Fruit fly (Drosophila melanogaster) whole organism, embryonic: ENCODE measurements around the gene CG42534.

ENCODE experiments used
- BtbVII ChIP-seq: fragments of 200-800 bp; sonication (Bioruptor generic); optimal IDR thresholded peaks from 3 replicates; lab custom pipeline; 2017; ENCODE audit warnings: missing biosample characterization, mild to moderate bottlenecking, missing genetic modification characterization
- CG10147 ChIP-seq: fragments of 200-800 bp; sonication (Bioruptor generic); optimal IDR thresholded peaks from 2 replicates; lab custom pipeline; 2019; ENCODE audit warnings: missing biosample characterization, mild to moderate bottlenecking, missing genetic modification characterization, moderate library complexity
- CG12236 ChIP-seq: fragments of 200-800 bp; sonication (Bioruptor generic); optimal IDR thresholded peaks from 2 replicates; lab custom pipeline; 2016; ENCODE audit warnings: missing biosample characterization, missing genetic modification characterization
- CG12391 ChIP-seq: fragments of 200-800 bp; sonication (Bioruptor generic); optimal IDR thresholded peaks from 3 replicates; lab custom pipeline; 2018; ENCODE audit warnings: missing biosample characterization, mild to moderate bottlenecking, missing genetic modification characterization, moderate library complexity
- CG12744 ChIP-seq: fragments of 200-800 bp; sonication (Bioruptor generic); optimal IDR thresholded peaks from 2 replicates; lab custom pipeline; 2016; ENCODE audit warnings: missing biosample characterization, missing genetic modification characterization
- CG12769 ChIP-seq: fragments of 200-800 bp; sonication (Bioruptor generic); optimal IDR thresholded peaks from 2 replicates; lab custom pipeline; 2019; ENCODE audit warnings: missing biosample characterization, mild to moderate bottlenecking, missing genetic modification characterization, moderate library complexity
- CG13123 ChIP-seq: fragments of 200-800 bp; sonication (Bioruptor generic); optimal IDR thresholded peaks from 2 replicates; lab custom pipeline; 2016; ENCODE audit warnings: missing biosample characterization, missing genetic modification characterization
- CG13287 ChIP-seq: fragments of 200-800 bp; sonication (Bioruptor generic); IDR thresholded peaks from 2 replicates; pipeline ENCODE4 v1.3.6; 2022; ENCODE audit warnings: missing biosample characterization, missing genetic modification characterization; ENCODE audit not compliant: partially characterized antibody
- CG13624 ChIP-seq: fragments of 200-800 bp; sonication (Bioruptor generic); optimal IDR thresholded peaks from 2 replicates; lab custom pipeline; 2016; ENCODE audit warnings: missing biosample characterization, missing genetic modification characterization
- CG13775 ChIP-seq: fragments of 200-800 bp; sonication (Bioruptor generic); optimal IDR thresholded peaks from 3 replicates; lab custom pipeline; 2017; ENCODE audit warnings: missing biosample characterization, mild to moderate bottlenecking, missing genetic modification characterization
- CG14014 ChIP-seq: fragments of 200-800 bp; sonication (Bioruptor generic); IDR thresholded peaks from 2 replicates; pipeline ENCODE4 v1.3.6; 2022; ENCODE audit warnings: missing biosample characterization, missing genetic modification characterization
- CG14441 ChIP-seq: fragments of 200-800 bp; sonication (Bioruptor generic); IDR thresholded peaks from 2 replicates; pipeline ENCODE4 v1.3.6; 2022; ENCODE audit warnings: missing biosample characterization, missing genetic modification characterization
- CG17829 ChIP-seq: fragments of 200-800 bp; optimal IDR thresholded peaks from 2 replicates; lab custom pipeline; 2019; ENCODE audit warnings: missing biosample characterization, mild to moderate bottlenecking, missing genetic modification characterization, moderate library complexity
- CG17912 ChIP-seq: fragments of 200-800 bp; sonication (Bioruptor generic); optimal IDR thresholded peaks from 2 replicates; lab custom pipeline; 2018; ENCODE audit warnings: missing biosample characterization, mild to moderate bottlenecking, missing genetic modification characterization
- CG3065 ChIP-seq: fragments of 200-800 bp; sonication (Bioruptor generic); optimal IDR thresholded peaks from 2 replicates; lab custom pipeline; 2016; ENCODE audit warnings: missing biosample characterization, missing genetic modification characterization
- CG43689 ChIP-seq: fragments of 200-800 bp; sonication (Bioruptor generic); IDR thresholded peaks from 2 replicates; pipeline ENCODE4 v1.3.6; 2022; ENCODE audit warnings: missing biosample characterization, missing genetic modification characterization
- CG6254 ChIP-seq: fragments of 200-800 bp; sonication (Bioruptor generic); optimal IDR thresholded peaks from 3 replicates; lab custom pipeline; 2017; ENCODE audit warnings: mild to moderate bottlenecking, missing biosample characterization, missing genetic modification reagents, missing genetic modification characterization
- CG7372 ChIP-seq: fragments of 200-800 bp; sonication (Bioruptor generic); IDR thresholded peaks from 2 replicates; pipeline ENCODE4 v1.3.6; 2022; ENCODE audit warnings: missing biosample characterization, missing genetic modification characterization
- CG8478 ChIP-seq: fragments of >200 bp; optimal IDR thresholded peaks from 2 replicates; lab custom pipeline; 2018
- CrebB ChIP-seq: fragments of 200-800 bp; sonication (Bioruptor generic); optimal IDR thresholded peaks from 3 replicates; lab custom pipeline; 2018; ENCODE audit warnings: missing biosample characterization, mild to moderate bottlenecking, missing genetic modification characterization
- E2f2 ChIP-seq: fragments of 200-800 bp; sonication (Bioruptor generic); IDR thresholded peaks from 2 replicates; pipeline ENCODE4 v1.3.6; 2022; ENCODE audit warnings: missing biosample characterization, missing genetic modification characterization
- Ets65A ChIP-seq: fragments of 200-800 bp; sonication (Bioruptor generic); peaks from one replicate; lab custom pipeline; 2016; ENCODE audit warnings: missing biosample characterization, missing genetic modification characterization
- Gsc ChIP-seq: fragments of 200-800 bp; sonication (Bioruptor generic); IDR thresholded peaks from 2 replicates; pipeline ENCODE4 v1.3.6; 2022; ENCODE audit warnings: missing biosample characterization, missing genetic modification characterization
- H15 ChIP-seq: fragments of 200-800 bp; sonication (Bioruptor generic); IDR thresholded peaks from 3 replicates; pipeline ENCODE4 v1.3.6; 2022; ENCODE audit warnings: missing biosample characterization, missing genetic modification characterization
- HLH4C ChIP-seq: fragments of 200-800 bp; sonication (Bioruptor generic); IDR thresholded peaks from 3 replicates; pipeline ENCODE4 v1.3.6; 2022; ENCODE audit warnings: missing biosample characterization, missing genetic modification characterization; ENCODE audit not compliant: partially characterized antibody
- Lim3 ChIP-seq: fragments of 200-800 bp; sonication (Bioruptor generic); IDR thresholded peaks from 2 replicates; pipeline ENCODE4 v1.3.6; 2022; ENCODE audit warnings: missing biosample characterization, missing genetic modification characterization
- Meics ChIP-seq: fragments of 200-800 bp; sonication (Bioruptor generic); optimal IDR thresholded peaks from 2 replicates; lab custom pipeline; 2017; ENCODE audit warnings: missing biosample characterization, mild to moderate bottlenecking, missing genetic modification characterization
- Rfx ChIP-seq: fragments of 200-800 bp; sonication (Bioruptor generic); IDR thresholded peaks from 2 replicates; pipeline ENCODE4 v1.3.6; 2022; ENCODE audit warnings: missing biosample characterization, missing genetic modification characterization
- Sox102F ChIP-seq: fragments of 200-800 bp; sonication (Bioruptor generic); optimal IDR thresholded peaks from 2 replicates; lab custom pipeline; 2018; ENCODE audit warnings: missing biosample characterization, mild to moderate bottlenecking, missing genetic modification characterization, moderate library complexity
- Ssrp ChIP-seq: fragments of 200-800 bp; sonication (Bioruptor generic); optimal IDR thresholded peaks from 2 replicates; lab custom pipeline; 2018; ENCODE audit warnings: missing biosample characterization, mild to moderate bottlenecking, missing genetic modification characterization, moderate library complexity
- ab ChIP-seq: fragments of 200-800 bp; sonication (Bioruptor generic); optimal IDR thresholded peaks from 2 replicates; lab custom pipeline; 2016; ENCODE audit warnings: missing biosample characterization, missing genetic modification characterization
- ap ChIP-seq: fragments of 200-800 bp; sonication (Bioruptor generic); IDR thresholded peaks from 2 replicates; pipeline ENCODE4 v1.3.6; 2022; ENCODE audit warnings: missing biosample characterization, missing genetic modification characterization
- br ChIP-seq: fragments of >200 bp; optimal IDR thresholded peaks from 2 replicates; lab custom pipeline; 2017
- chif ChIP-seq, 2 experiments: fragments of 200-800 bp; sonication (Bioruptor generic); optimal IDR thresholded peaks; 3 replicates each; lab custom pipeline; 2016; ENCODE audit warnings: missing biosample characterization in 2 of 2, missing genetic modification characterization in 2 of 2
- chm ChIP-seq: fragments of 200-800 bp; sonication (Bioruptor generic); IDR thresholded peaks from 2 replicates; pipeline ENCODE4 v1.3.6; 2022; ENCODE audit warnings: missing biosample characterization, missing genetic modification characterization
- corto ChIP-seq: fragments of 200-800 bp; sonication (Bioruptor generic); optimal IDR thresholded peaks from 2 replicates; lab custom pipeline; 2016; ENCODE audit warnings: missing biosample characterization, mild to moderate bottlenecking, missing genetic modification characterization, moderate library complexity
- dan ChIP-seq: fragments of 200-800 bp; sonication (Bioruptor generic); IDR thresholded peaks from 2 replicates; pipeline ENCODE4 v1.3.6; 2022; ENCODE audit warnings: missing biosample characterization, missing genetic modification characterization
- dmrt99B ChIP-seq: fragments of 200-800 bp; sonication (Bioruptor generic); optimal IDR thresholded peaks from 2 replicates; lab custom pipeline; 2018; ENCODE audit warnings: missing biosample characterization, mild to moderate bottlenecking, missing genetic modification characterization, moderate library complexity
- ems ChIP-seq: fragments of 200-800 bp; sonication (Bioruptor generic); optimal IDR thresholded peaks from 3 replicates; lab custom pipeline; 2016; ENCODE audit warnings: missing biosample characterization, missing genetic modification characterization
- hb ChIP-seq: fragments of 200-800 bp; sonication (Bioruptor generic); IDR thresholded peaks from 3 replicates; pipeline ENCODE4 v1.3.6; 2022; ENCODE audit warnings: missing biosample characterization, missing genetic modification characterization; ENCODE audit not compliant: partially characterized antibody
- hkb ChIP-seq, 2 experiments: fragments of 200-800 bp in 1 of 2; fragments of >200 bp in 1 of 2; sonication (Bioruptor generic) in 1 of 2; IDR thresholded peaks in 1 of 2; optimal IDR thresholded peaks in 1 of 2; 2 replicates each; pipeline versions ENCODE4 v1.3.6 to Lab custom; 2017 to 2022; ENCODE audit warnings: missing biosample characterization in 1 of 2, missing genetic modification characterization in 1 of 2
- odd ChIP-seq: fragments of 200-800 bp; sonication (Bioruptor generic); optimal IDR thresholded peaks from 2 replicates; lab custom pipeline; 2017; ENCODE audit warnings: missing biosample characterization, mild to moderate bottlenecking, missing genetic modification characterization
- onecut ChIP-seq: fragments of 200-800 bp; sonication (Bioruptor generic); IDR thresholded peaks from 2 replicates; pipeline ENCODE4 v1.3.6; 2022; ENCODE audit warnings: missing biosample characterization, missing genetic modification characterization
- pnt ChIP-seq: fragments of 200-800 bp; sonication (Bioruptor generic); optimal IDR thresholded peaks from 3 replicates; lab custom pipeline; 2016; ENCODE audit warnings: missing biosample characterization, missing genetic modification characterization
- repo ChIP-seq: fragments of 200-800 bp; sonication (Bioruptor generic); optimal IDR thresholded peaks from 2 replicates; lab custom pipeline; 2016; ENCODE audit warnings: missing biosample characterization, missing genetic modification characterization
- ro ChIP-seq: fragments of 200-800 bp; sonication (Bioruptor generic); IDR thresholded peaks from 2 replicates; pipeline ENCODE4 v1.3.6; 2022; ENCODE audit warnings: missing biosample characterization, missing genetic modification characterization
- so ChIP-seq: fragments of 200-800 bp; sonication (Bioruptor generic); IDR thresholded peaks from 3 replicates; pipeline ENCODE4 v1.3.6; 2022; ENCODE audit warnings: missing biosample characterization, missing genetic modification characterization
- tin ChIP-seq: fragments of 200-800 bp; sonication (Bioruptor generic); optimal IDR thresholded peaks from 3 replicates; lab custom pipeline; 2016; ENCODE audit warnings: missing biosample characterization, missing genetic modification characterization
- tll ChIP-seq, 2 experiments: fragments of 200-800 bp in 1 of 2; fragments of >200 bp in 1 of 2; sonication (Bioruptor generic) in 1 of 2; optimal IDR thresholded peaks; 2 replicates each; lab custom pipeline; 2017 to 2019; ENCODE audit warnings: missing biosample characterization in 2 of 2, missing genetic modification characterization in 2 of 2, mild to moderate bottlenecking in 1 of 2, moderate library complexity in 1 of 2
- unc-4 ChIP-seq: fragments of 200-800 bp; sonication (Bioruptor generic); IDR thresholded peaks from 2 replicates; pipeline ENCODE4 v1.3.6; 2022; ENCODE audit warnings: missing biosample characterization, missing genetic modification characterization; ENCODE audit not compliant: partially characterized antibody
- zf30C ChIP-seq: fragments of 200-800 bp; sonication (Bioruptor generic); optimal IDR thresholded peaks from 3 replicates; lab custom pipeline; 2018; ENCODE audit warnings: missing biosample characterization, mild to moderate bottlenecking, missing genetic modification characterization

The CG42534 gene

dm6 chr3R:27407049-27407448, 66.6 kb downstream of the CG42534 start (continued):
- TF ChIP-seq CG14014 (GFP tag; lab: Robert Waterston, UW): peak; percentile 86
- TF ChIP-seq unc-4 (GFP tag; lab: Robert Waterston, UW): no peak
- peak; percentile 96 for TF ChIP-seq Rfx (GFP tag; lab: Robert Waterston, UW)
- TF ChIP-seq Gsc: peak; percentile 57; the same call in 1 of the 2 replicates
- peak; percentile 80 for TF ChIP-seq H15 (GFP tag; lab: Robert Waterston, UW)
- TF ChIP-seq CG13775 (GFP tag; lab: Kevin White, UChicago): peak; percentile 44
- no peak for TF ChIP-seq CG6254
- TF ChIP-seq ap: peak; percentile 53
- no peak for TF ChIP-seq CG13123 (GFP tag; lab: Kevin White, UChicago)
- TF ChIP-seq dmrt99B (tag; lab: Kevin White, UChicago): peak; percentile 81
- TF ChIP-seq dan (GFP tag; lab: Robert Waterston, UW): no peak
- TF ChIP-seq zf30C (GFP tag; lab: Kevin White, UChicago): no peak
- TF ChIP-seq CG7372: peak; percentile 83
- TF ChIP-seq hb (GFP tag; lab: Robert Waterston, UW): no peak
- TF ChIP-seq BtbVII (GFP tag; lab: Kevin White, UChicago): peak; percentile 51
- peak; percentile 88 for TF ChIP-seq CG13624 (GFP tag; lab: Kevin White, UChicago)
- peak; percentile 98 for TF ChIP-seq Ets65A (GFP tag; lab: Kevin White, UChicago)
- no peak for TF ChIP-seq CG13287 (GFP tag; lab: Robert Waterston, UW)
- TF ChIP-seq corto (GFP tag; lab: Kevin White, UChicago): no peak
- TF ChIP-seq CrebB (tag; lab: Kevin White, UChicago): peak; percentile 50
- peak; percentile 67 for TF ChIP-seq Sox102F (GFP tag; lab: Kevin White, UChicago)
- TF ChIP-seq Meics (GFP tag; lab: Kevin White, UChicago): peak; percentile 80
- TF ChIP-seq CG12769 (tag; lab: Kevin White, UChicago): peak; percentile 86
- TF ChIP-seq CG12236 (GFP tag; lab: Kevin White, UChicago): no peak
- TF ChIP-seq E2f2 (GFP tag; lab: Robert Waterston, UW): peak; percentile 44; the same call in 1 of the 2 replicates
- TF ChIP-seq ems (GFP tag; lab: Kevin White, UChicago): peak; percentile 60
- TF ChIP-seq CG12744 (GFP tag; lab: Kevin White, UChicago): no peak
- TF ChIP-seq CG17912 (GFP tag; lab: Kevin White, UChicago): peak; percentile 21
- peak; percentile 47 to 54 for TF ChIP-seq chif (GFP tag; optimal IDR thresholded peaks at IDR 0.05; lab: Kevin White, UChicago)
- TF ChIP-seq odd: peak; percentile 21
- peak; percentile 39; the same call in 1 of the 2 replicates for TF ChIP-seq ro
- peak; percentile 46 for TF ChIP-seq pnt
- peak; percentile 27; the same call in 1 of the 3 replicates for TF ChIP-seq so (GFP tag; lab: Robert Waterston, UW)
- peak; percentile 60 for TF ChIP-seq tin
- no peak for TF ChIP-seq tll (GFP tag; optimal IDR thresholded peaks at IDR 0.05; lab: Kevin White, UChicago)
- TF ChIP-seq Ssrp (tag; lab: Kevin White, UChicago): peak; percentile 30
- TF ChIP-seq CG10147 (GFP tag; lab: Kevin White, UChicago): peak; percentile 69
- TF ChIP-seq hkb (optimal IDR thresholded peaks at IDR 0.05; lab: Kevin White, UChicago): no peak
- TF ChIP-seq hkb (GFP tag; IDR thresholded peaks at IDR 0.05; lab: Robert Waterston, UW): peak; percentile 80
- TF ChIP-seq ab (GFP tag; lab: Kevin White, UChicago): peak; percentile 31
- peak; percentile 54 for TF ChIP-seq CG17829 (tag; lab: Kevin White, UChicago)
- TF ChIP-seq Lim3 (GFP tag; lab: Robert Waterston, UW): no peak
- TF ChIP-seq CG3065 (GFP tag; lab: Kevin White, UChicago): no peak
- TF ChIP-seq br (lab: Kevin White, UChicago): no peak
- TF ChIP-seq repo (GFP tag; lab: Kevin White, UChicago): peak; percentile 34
- TF ChIP-seq chm: peak; percentile 35; the same call in 1 of the 2 replicates
- TF ChIP-seq HLH4C (GFP tag; lab: Robert Waterston, UW): no peak
- peak; percentile 66 for TF ChIP-seq CG12391 (tag; lab: Kevin White, UChicago)
- TF ChIP-seq CG14441 (GFP tag; lab: Robert Waterston, UW): peak; percentile 87
- no peak for TF ChIP-seq CG8478 (lab: Kevin White, UChicago)
- TF ChIP-seq CG43689 (GFP tag; lab: Robert Waterston, UW): peak; percentile 43; the same call in 1 of the 2 replicates
- TF ChIP-seq onecut (GFP tag; lab: Robert Waterston, UW): peak; percentile 39; the same call in 1 of the 2 replicates
